Fruit fly (Drosophila melanogaster): ENCODE results near the gene Pus10.

Pus10 gene

dm6 chr2L:161453-162175 is 6.5 kb upstream of the Pus10 start:
- TF ChIP-seq CG11398 (GFP tag; optimal IDR thresholded peaks at IDR 0.05) (peak; percentile 19), CG7963 (GFP tag; IDR thresholded peaks at IDR 0.05; ENCODE audit: partially characterized antibody) (no peak), ftz-f1 (GFP tag; optimal IDR thresholded peaks at IDR 0.05) (peak; percentile 22), dysf (GFP tag; IDR thresholded peaks at IDR 0.05) (no peak), CG13296 (GFP tag; optimal IDR thresholded peaks at IDR 0.05) (peak; percentile 14), ab (GFP tag; optimal IDR thresholded peaks at IDR 0.05) (peak; percentile 21), scrt (GFP tag; optimal IDR thresholded peaks at IDR 0.05) (peak; percentile 29), HmgZ (tag; optimal IDR thresholded peaks at IDR 0.05) (peak; percentile 9), Pdp1 (GFP tag; optimal IDR thresholded peaks at IDR 0.05) (peak in 1 of 2 experiments; percentile 77), Hey (tag; optimal IDR thresholded peaks at IDR 0.05) (peak; percentile 63), gsb (GFP tag; IDR thresholded peaks at IDR 0.05) (no peak), YL-1 (GFP tag; optimal IDR thresholded peaks at IDR 0.05) (peak; percentile 55), CG4328 (GFP tag; optimal IDR thresholded peaks at IDR 0.05) (peak; percentile 79), CG15514 (GFP tag; optimal IDR thresholded peaks at IDR 0.05) (peak; percentile 46), Trl (optimal IDR thresholded peaks at IDR 0.05) (peak in 1 of 2 experiments; percentile 19), Trl (GFP tag; optimal IDR thresholded peaks at IDR 0.05) (no peak), CTCF (GFP tag; optimal IDR thresholded peaks at IDR 0.05) (peak; percentile 17), tll (GFP tag; optimal IDR thresholded peaks at IDR 0.05) (peak in 1 of 2 experiments; percentile 99), gce (GFP tag; IDR thresholded peaks at IDR 0.05) (no peak), CG13894 (tag; optimal IDR thresholded peaks at IDR 0.05) (peak; percentile 63), nom (GFP tag; optimal IDR thresholded peaks at IDR 0.05) (peak; percentile 51), CG15479 (GFP tag; optimal IDR thresholded peaks at IDR 0.05) (peak; percentile 85), CG12104 (GFP tag; optimal IDR thresholded peaks at IDR 0.05) (peak; percentile 44), CG10147 (GFP tag; optimal IDR thresholded peaks at IDR 0.05) (peak; percentile 26), grn (GFP tag; optimal IDR thresholded peaks at IDR 0.05) (no peak), tap (tag; optimal IDR thresholded peaks at IDR 0.05) (peak; percentile 11), lbe (GFP tag; optimal IDR thresholded peaks at IDR 0.05) (peak; percentile 65), exex (tag; optimal IDR thresholded peaks at IDR 0.05) (peak; percentile 48), salm (tag; optimal IDR thresholded peaks at IDR 0.05) (peak; percentile 12), CG33557 (GFP tag; optimal IDR thresholded peaks at IDR 0.05) (peak; percentile 48), CG2120 (GFP tag; optimal IDR thresholded peaks at IDR 0.05) (peak; percentile 3), CG10431 (GFP tag; optimal IDR thresholded peaks at IDR 0.05) (peak; percentile 52), corto (GFP tag; optimal IDR thresholded peaks at IDR 0.05) (peak; percentile 74), Sry-δ (GFP tag; optimal IDR thresholded peaks at IDR 0.05) (no peak), cwo (GFP tag; optimal IDR thresholded peaks at IDR 0.05) (peak; percentile 0), CG11723 (GFP tag; optimal IDR thresholded peaks at IDR 0.05) (peak; percentile 25), sob (GFP tag; IDR thresholded peaks at IDR 0.05) (no peak), zf30C (GFP tag; optimal IDR thresholded peaks at IDR 0.05) (peak; percentile 58), CG10274 (GFP tag; optimal IDR thresholded peaks at IDR 0.05) (peak; percentile 41), MTF-1 (GFP tag; optimal IDR thresholded peaks at IDR 0.05; ENCODE audit: borderline replicate concordance) (peak; percentile 21), gcm2 (GFP tag; optimal IDR thresholded peaks at IDR 0.05) (no peak), schlank (tag; optimal IDR thresholded peaks at IDR 0.05) (peak; percentile 3), CG6765 (GFP tag; optimal IDR thresholded peaks at IDR 0.05) (peak; percentile 63), CG6683 (GFP tag; optimal IDR thresholded peaks at IDR 0.05) (peak; percentile 33), fd3F (GFP tag; optimal IDR thresholded peaks at IDR 0.05) (no peak), Eip74EF (GFP tag; optimal IDR thresholded peaks at IDR 0.05) (peak in 1 of 2 experiments; percentile 62), trem (tag; optimal IDR thresholded peaks at IDR 0.05) (peak; percentile 20), cad (GFP tag; optimal IDR thresholded peaks at IDR 0.05) (peak; percentile 63)

Data from whole organism, embryonic.